Fruit fly (Drosophila melanogaster) whole organism, prepupa: ENCODE results near the gene CG42390.

ENCODE experiments used
- Blimp-1 ChIP-seq: fragments of 200-800 bp; sonication (Bioruptor generic); optimal IDR thresholded peaks from 3 replicates; lab custom pipeline; 2017; ENCODE audit warnings: missing biosample characterization, missing genetic modification characterization, mild to moderate bottlenecking, moderate library complexity, missing genetic modification reagents
- CG10631 ChIP-seq: fragments of 200-800 bp; sonication (Bioruptor generic); optimal IDR thresholded peaks from 2 replicates; lab custom pipeline; 2016; ENCODE audit warnings: missing biosample characterization, missing genetic modification characterization
- CG10669 ChIP-seq: fragments of 200-800 bp; sonication (Bioruptor generic); optimal IDR thresholded peaks from 3 replicates; lab custom pipeline; 2018; ENCODE audit warnings: missing biosample characterization, mild to moderate bottlenecking, missing genetic modification characterization, moderate library complexity
- CG11294 ChIP-seq: fragments of 200-800 bp; sonication (Bioruptor generic); IDR thresholded peaks from 2 replicates; pipeline ENCODE4 v1.3.6; 2022; ENCODE audit warnings: missing biosample characterization, missing genetic modification characterization
- CG15336 ChIP-seq: fragments of 200-800 bp; sonication (Bioruptor generic); IDR thresholded peaks from 2 replicates; pipeline ENCODE4 v1.3.6; 2022; ENCODE audit warnings: missing biosample characterization, missing genetic modification characterization
- CG16779 ChIP-seq: fragments of 200-800 bp; sonication (Bioruptor generic); optimal IDR thresholded peaks from 3 replicates; lab custom pipeline; 2017; ENCODE audit warnings: missing biosample characterization, mild to moderate bottlenecking, missing genetic modification characterization
- CG3032 ChIP-seq: fragments of 200-800 bp; optimal IDR thresholded peaks from 2 replicates; lab custom pipeline; 2019; ENCODE audit warnings: missing biosample characterization, mild to moderate bottlenecking, missing genetic modification characterization, moderate library complexity
- CG31627 ChIP-seq: fragments of 200-800 bp; sonication (Bioruptor generic); optimal IDR thresholded peaks from 3 replicates; lab custom pipeline; 2016; ENCODE audit warnings: missing biosample characterization, missing genetic modification characterization
- CG32006 ChIP-seq: fragments of 200-800 bp; sonication (Bioruptor generic); optimal IDR thresholded peaks from 3 replicates; lab custom pipeline; 2017; ENCODE audit warnings: missing biosample characterization, mild to moderate bottlenecking, missing genetic modification characterization
- CG34406 ChIP-seq: fragments of 200-800 bp; sonication (Bioruptor generic); optimal IDR thresholded peaks from 3 replicates; lab custom pipeline; 2016; ENCODE audit warnings: missing biosample characterization, missing genetic modification characterization
- CG3919 ChIP-seq: fragments of 200-800 bp; sonication (Bioruptor generic); optimal IDR thresholded peaks from 3 replicates; lab custom pipeline; 2016; ENCODE audit warnings: missing biosample characterization, missing genetic modification characterization
- CG4318 ChIP-seq: fragments of 200-800 bp; sonication (Bioruptor generic); optimal IDR thresholded peaks from 3 replicates; lab custom pipeline; 2017; ENCODE audit warnings: missing biosample characterization, mild to moderate bottlenecking, missing genetic modification characterization
- CG6163 ChIP-seq: fragments of 200-800 bp; sonication (Bioruptor generic); IDR thresholded peaks from 3 replicates; pipeline ENCODE4 v1.3.6; 2022; ENCODE audit warnings: missing biosample characterization, missing genetic modification characterization
- CG6792 ChIP-seq: fragments of 200-800 bp; sonication (Bioruptor generic); optimal IDR thresholded peaks from 3 replicates; lab custom pipeline; 2016; ENCODE audit warnings: missing biosample characterization, missing genetic modification characterization
- CG7368 ChIP-seq: fragments of 200-800 bp; sonication (Bioruptor generic); optimal IDR thresholded peaks from 3 replicates; lab custom pipeline; 2016; ENCODE audit warnings: missing biosample characterization, missing genetic modification characterization
- CG8119 ChIP-seq: fragments of 200-800 bp; sonication (Bioruptor generic); IDR thresholded peaks from 3 replicates; pipeline ENCODE4 v1.3.6; 2022; ENCODE audit warnings: missing biosample characterization, missing genetic modification characterization
- CG8319 ChIP-seq: fragments of 200-800 bp; sonication (Bioruptor generic); optimal IDR thresholded peaks from 3 replicates; lab custom pipeline; 2016; ENCODE audit warnings: missing biosample characterization, missing genetic modification characterization
- Eip78C ChIP-seq: fragments of 200-800 bp; sonication (Bioruptor generic); peaks from one replicate; lab custom pipeline; 2016; ENCODE audit warnings: missing biosample characterization, missing genetic modification characterization
- Ets21C ChIP-seq: fragments of 200-800 bp; sonication (Bioruptor generic); optimal IDR thresholded peaks from 3 replicates; lab custom pipeline; 2016; ENCODE audit warnings: missing biosample characterization, missing genetic modification characterization
- Gug ChIP-seq: fragments of 200-800 bp; sonication (Bioruptor generic); IDR thresholded peaks from 2 replicates; pipeline ENCODE4 v1.3.6; 2022; ENCODE audit warnings: missing biosample characterization, missing genetic modification characterization
- Hr39 ChIP-seq: fragments of 200-800 bp; sonication (Bioruptor generic); optimal IDR thresholded peaks from 2 replicates; lab custom pipeline; 2016; ENCODE audit warnings: missing biosample characterization, missing genetic modification characterization
- Smox ChIP-seq: fragments of 200-800 bp; sonication (Bioruptor generic); optimal IDR thresholded peaks from 3 replicates; lab custom pipeline; 2016; ENCODE audit warnings: missing biosample characterization, missing genetic modification characterization
- Sox14 ChIP-seq: fragments of 200-800 bp; sonication (Bioruptor generic); optimal IDR thresholded peaks from 3 replicates; lab custom pipeline; 2016; ENCODE audit warnings: missing biosample characterization, missing genetic modification characterization
- Sox15 ChIP-seq: fragments of 200-800 bp; sonication (Bioruptor generic); optimal IDR thresholded peaks from 3 replicates; lab custom pipeline; 2016; ENCODE audit warnings: missing biosample characterization, missing genetic modification characterization
- achi ChIP-seq: fragments of 200-800 bp; sonication (Bioruptor generic); optimal IDR thresholded peaks from 3 replicates; lab custom pipeline; 2016; ENCODE audit warnings: missing biosample characterization, missing genetic modification characterization
- acj6 ChIP-seq: fragments of 200-800 bp; sonication (Bioruptor generic); optimal IDR thresholded peaks from 3 replicates; lab custom pipeline; 2016; ENCODE audit warnings: missing biosample characterization, missing genetic modification characterization
- cyc ChIP-seq: fragments of 200-800 bp; sonication (Bioruptor generic); optimal IDR thresholded peaks from 3 replicates; lab custom pipeline; 2016; ENCODE audit warnings: missing biosample characterization, missing genetic modification characterization
- dsx ChIP-seq: fragments of 200-800 bp; optimal IDR thresholded peaks from 3 replicates; lab custom pipeline; 2019; ENCODE audit warnings: missing biosample characterization, mild to moderate bottlenecking, missing genetic modification characterization, moderate library complexity; ENCODE audit not compliant: poor library complexity, severe bottlenecking
- esn ChIP-seq: fragments of 200-800 bp; sonication (Bioruptor generic); optimal IDR thresholded peaks from 2 replicates; lab custom pipeline; 2016; ENCODE audit warnings: missing biosample characterization, mild to moderate bottlenecking, missing genetic modification characterization, moderate library complexity
- fkh ChIP-seq: fragments of 200-800 bp; sonication (Bioruptor generic); optimal IDR thresholded peaks from 3 replicates; lab custom pipeline; 2017; ENCODE audit warnings: missing biosample characterization, mild to moderate bottlenecking, missing genetic modification characterization, moderate library complexity
- lz ChIP-seq: fragments of 200-800 bp; sonication (Bioruptor generic); optimal IDR thresholded peaks from 3 replicates; lab custom pipeline; 2016; ENCODE audit warnings: missing biosample characterization, missing genetic modification characterization
- net ChIP-seq: fragments of 200-800 bp; sonication (Bioruptor generic); optimal IDR thresholded peaks from 3 replicates; lab custom pipeline; 2016; ENCODE audit warnings: missing biosample characterization, missing genetic modification characterization
- salr ChIP-seq, 2 experiments: fragments of 200-800 bp; sonication (Bioruptor generic); optimal IDR thresholded peaks; 3 replicates each; lab custom pipeline; 2016 to 2018; ENCODE audit warnings: missing biosample characterization in 2 of 2, missing genetic modification characterization in 2 of 2, mild to moderate bottlenecking in 1 of 2
- ss ChIP-seq, 2 experiments: fragments of 200-800 bp; sonication (Bioruptor generic); optimal IDR thresholded peaks; 2 replicates in 1 of 2; 3 replicates in 1 of 2; lab custom pipeline; 2017 to 2018; ENCODE audit warnings: mild to moderate bottlenecking in 2 of 2, missing biosample characterization in 2 of 2, missing genetic modification characterization in 2 of 2, moderate library complexity in 1 of 2
- svp ChIP-seq: fragments of 200-800 bp; sonication (Bioruptor generic); peaks from one replicate; lab custom pipeline; 2016; ENCODE audit warnings: missing biosample characterization, missing genetic modification characterization
- topi ChIP-seq: fragments of 200-800 bp; sonication (Bioruptor generic); optimal IDR thresholded peaks from 3 replicates; lab custom pipeline; 2016; ENCODE audit warnings: missing biosample characterization, missing genetic modification characterization

CG42390 gene

dm6 chr3R:22145425-22146411 lies 25.9 kb downstream of the CG42390 start (continued):
- TF ChIP-seq CG10669 (GFP tag; lab: Kevin White, UChicago) (peak; percentile 54), Ets21C (no peak), CG7368 (GFP tag; lab: Kevin White, UChicago) (peak; percentile 49), Blimp-1 (GFP tag; lab: Kevin White, UChicago) (no peak), CG32006 (peak; percentile 82), fkh (GFP tag; lab: Kevin White, UChicago) (peak; percentile 90), CG34406 (GFP tag; lab: Kevin White, UChicago) (peak; percentile 38), CG6163 (peak; percentile 83), topi (GFP tag; lab: Kevin White, UChicago) (peak; percentile 2), Hr39 (GFP tag; lab: Kevin White, UChicago) (peak; percentile 22), CG8319 (GFP tag; lab: Kevin White, UChicago) (no peak), CG4318 (GFP tag; lab: Kevin White, UChicago) (peak; percentile 48), lz (GFP tag; lab: Kevin White, UChicago) (peak; percentile 18), CG6792 (GFP tag; lab: Kevin White, UChicago) (peak; percentile 23), CG8119 (peak; percentile 78), dsx (peak; percentile 50), ss (GFP tag; optimal IDR thresholded peaks at IDR 0.05; lab: Kevin White, UChicago) (peak in 1 of 2 experiments; percentile 35), esn (GFP tag; lab: Kevin White, UChicago) (peak; percentile 41), acj6 (peak; percentile 46), Gug (peak; percentile 74), CG3919 (GFP tag; lab: Kevin White, UChicago) (peak; percentile 39), Smox (GFP tag; lab: Kevin White, UChicago) (no peak), achi (GFP tag; lab: Kevin White, UChicago) (peak; percentile 57), CG11294 (GFP tag; lab: Robert Waterston, UW) (peak; percentile 73), salr (GFP tag; optimal IDR thresholded peaks at IDR 0.05; lab: Kevin White, UChicago) (peak in 1 of 2 experiments; percentile 19), net (peak; percentile 49), Eip78C (GFP tag; lab: Kevin White, UChicago) (peak; percentile 89), cyc (GFP tag; lab: Kevin White, UChicago) (no peak), CG15336 (GFP tag; lab: Robert Waterston, UW) (peak; percentile 80), CG31627 (GFP tag; lab: Kevin White, UChicago) (peak; percentile 16), svp (GFP tag; lab: Kevin White, UChicago) (peak; percentile 57), CG16779 (tag; lab: Kevin White, UChicago) (peak; percentile 15), CG3032 (tag; lab: Kevin White, UChicago) (peak; percentile 61), CG10631 (GFP tag; lab: Kevin White, UChicago) (peak; percentile 71)

- no peak for TF ChIP-seq Blimp-1 (GFP tag; lab: Kevin White, UChicago)
- peak; percentile 33 for TF ChIP-seq svp (GFP tag; lab: Kevin White, UChicago)
- no peak for TF ChIP-seq Sox15 (GFP tag; lab: Kevin White, UChicago)
Observed at dm6 chr3R:22146549-22146948, 26.7 kb downstream of the CG42390 start.

DNA sequence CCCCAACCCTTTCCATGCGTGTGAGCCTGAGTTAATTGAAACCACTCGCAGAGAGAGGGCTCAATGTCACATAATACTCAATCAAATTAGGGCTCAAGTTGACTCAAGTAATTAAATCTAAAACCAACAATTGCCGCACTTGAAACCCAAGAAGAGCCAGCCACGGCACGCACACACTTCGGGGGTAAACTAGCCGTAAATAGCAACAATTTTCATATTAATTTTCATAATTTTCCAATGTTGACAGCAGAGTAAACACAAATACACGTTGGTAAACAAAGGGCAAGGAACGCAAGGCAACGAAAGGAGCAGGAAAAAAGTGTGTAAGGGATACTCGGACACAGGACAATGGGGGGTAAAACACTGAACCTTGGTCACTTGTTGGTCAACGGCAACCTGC lies 27.6 kb downstream of the CG42390 start:
- TF ChIP-seq fkh (GFP tag; lab: Kevin White, UChicago) (peak; percentile 78), CG10631 (GFP tag; lab: Kevin White, UChicago) (no peak), Sox14 (GFP tag; lab: Kevin White, UChicago) (no peak)
